Worm (Caenorhabditis elegans): Measurements from ENCODE around the gene fbxb-52.

fbxb-52 gene

DNA sequence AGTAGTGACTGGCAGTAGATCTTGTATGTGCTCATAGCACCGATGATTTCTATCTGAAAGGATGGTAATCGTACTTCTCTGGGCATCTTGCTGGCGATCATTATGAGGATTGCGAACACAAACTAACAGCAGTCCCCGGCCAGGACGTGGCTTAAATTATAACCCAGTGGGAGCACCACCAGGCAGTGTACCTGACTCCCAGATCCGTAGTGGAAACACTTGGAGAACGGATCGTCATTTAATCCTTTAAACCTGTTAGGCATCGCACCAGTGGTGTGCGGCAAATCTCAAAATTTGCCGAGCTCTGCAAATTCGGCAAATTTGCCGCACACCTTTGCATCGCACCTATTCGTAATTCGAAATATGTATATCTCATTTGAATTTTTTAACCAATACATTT is 17.2 kb upstream of the fbxb-52 start, which contains the start of gene K05F6.8:
TSS of gene K05F6.8 (minus strand) at position 101 of the 400 bp plus-strand sequence.
- TF ChIP-seq rcor-1 (GFP tag; IDR thresholded peaks at IDR 0.05), result no peak
- no peak for TF ChIP-seq lin-54 (GFP tag; optimal IDR thresholded peaks at IDR 0.05)
- no peak for TF ChIP-seq egl-44 (GFP tag; IDR thresholded peaks at IDR 0.05)
- no peak for TF ChIP-seq Y95B8A.8 (GFP tag; IDR thresholded peaks at IDR 0.05)
- TF ChIP-seq cebp-2 (GFP tag; IDR thresholded peaks at IDR 0.05), result no peak
- no peak for TF ChIP-seq ztf-3 (GFP tag; optimal IDR thresholded peaks at IDR 0.05)
- no peak for TF ChIP-seq ztf-18 (tag; optimal IDR thresholded peaks at IDR 0.05)
- no peak for TF ChIP-seq Y67H2A.10 (GFP tag; conservative IDR thresholded peaks at IDR 0.05)
- no peak for TF ChIP-seq madf-10 (tag; optimal IDR thresholded peaks at IDR 0.05)
- no peak for TF ChIP-seq hrde-1 (tag; optimal IDR thresholded peaks at IDR 0.05; ENCODE audit: borderline replicate concordance)
- TF ChIP-seq madf-8 (GFP tag; conservative IDR thresholded peaks at IDR 0.05), result no peak
- no peak for TF ChIP-seq let-607 (tag; optimal IDR thresholded peaks at IDR 0.05)
- no peak for TF ChIP-seq ccch-3 (GFP tag; optimal IDR thresholded peaks at IDR 0.05)
- no peak for TF ChIP-seq C17E4.6 (GFP tag; IDR thresholded peaks at IDR 0.05)
- no peak for TF ChIP-seq akir-1 (GFP tag; optimal IDR thresholded peaks at IDR 0.05)

DNA sequence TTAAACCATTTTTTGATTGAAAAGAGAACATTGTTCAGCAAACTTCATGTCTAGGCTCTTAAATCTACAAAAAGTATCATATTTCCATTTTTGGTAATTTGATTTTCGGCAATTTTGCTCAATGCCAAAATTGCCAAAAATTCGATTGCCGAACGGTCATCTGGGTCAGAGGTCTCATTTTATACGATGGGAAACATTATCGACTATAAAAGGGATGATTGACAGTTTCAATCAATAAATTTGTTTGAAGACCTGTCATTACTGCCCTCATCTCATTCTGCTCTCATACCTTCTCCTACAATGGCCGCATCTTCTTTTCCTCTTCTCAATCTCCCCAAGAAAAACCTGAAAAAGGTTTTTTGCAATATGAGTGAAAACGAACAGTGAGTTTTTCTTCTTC is 11.5 kb upstream of the fbxb-52 start, which contains the start of gene K05F6.14:
TSS of gene K05F6.14 (plus strand) at position 301 of the 400 bp plus-strand sequence.
- no peak for TF ChIP-seq madf-10 (tag; optimal IDR thresholded peaks at IDR 0.05)
- no peak for TF ChIP-seq lin-35 (GFP tag; optimal IDR thresholded peaks at IDR 0.05)
- TF ChIP-seq him-1 (tag; optimal IDR thresholded peaks at IDR 0.05), result no peak
- no peak for TF ChIP-seq hlh-26 (GFP tag; conservative IDR thresholded peaks at IDR 0.05)
- TF ChIP-seq Y95B8A.8 (GFP tag; IDR thresholded peaks at IDR 0.05), result no peak
- TF ChIP-seq efl-1 (GFP tag; optimal IDR thresholded peaks at IDR 0.05), result no peak
- TF ChIP-seq egl-18 (GFP tag; IDR thresholded peaks at IDR 0.05), result no peak
- no peak for TF ChIP-seq F37B4.10 (GFP tag; IDR thresholded peaks at IDR 0.05)
- no peak for TF ChIP-seq pbrm-1 (GFP tag; IDR thresholded peaks at IDR 0.05)
- no peak for TF ChIP-seq F10E7.11 (tag; optimal IDR thresholded peaks at IDR 0.05)
- no peak for TF ChIP-seq gei-17 (GFP tag; optimal IDR thresholded peaks at IDR 0.05)
- no peak for TF ChIP-seq somi-1 (GFP tag; optimal IDR thresholded peaks at IDR 0.05)
- TF ChIP-seq rcor-1 (GFP tag; IDR thresholded peaks at IDR 0.05), result no peak

DNA sequence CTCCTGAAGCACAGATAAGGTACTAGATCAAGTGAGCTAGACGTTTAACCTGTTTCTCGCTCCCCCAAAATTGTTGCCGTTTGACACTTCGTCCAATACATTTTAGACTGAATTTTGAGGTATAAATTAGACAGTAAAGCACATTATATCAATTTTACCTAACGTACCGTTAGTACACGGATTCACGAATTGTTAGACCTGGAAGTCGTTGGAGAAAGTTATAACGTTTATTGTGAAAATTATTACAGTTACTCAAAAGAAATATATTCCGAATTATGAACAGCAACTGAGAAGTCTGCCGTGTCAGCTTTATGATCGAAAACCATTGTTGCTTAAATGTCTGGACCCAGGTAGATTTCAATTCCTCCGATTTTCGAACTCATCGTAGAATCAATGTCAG is 10.4 kb upstream of the fbxb-52 start:
- no peak for TF ChIP-seq Y53G8AR.9 (GFP tag; conservative IDR thresholded peaks at IDR 0.05)
- TF ChIP-seq T26A5.8 (tag; optimal IDR thresholded peaks at IDR 0.05), result no peak
- TF ChIP-seq rpc-1 (optimal IDR thresholded peaks at IDR 0.05), result no peak
- TF ChIP-seq rpc-1 (tag; optimal IDR thresholded peaks at IDR 0.05), result no peak
- no peak for TF ChIP-seq sea-2 (GFP tag; IDR thresholded peaks at IDR 0.05)
- TF ChIP-seq F55B11.4 (tag; optimal IDR thresholded peaks at IDR 0.05; ENCODE audit: borderline replicate concordance, insufficient read depth), result no peak
- no peak for TF ChIP-seq atf-7 (tag; optimal IDR thresholded peaks at IDR 0.05)
- no peak for TF ChIP-seq F33H1.4 (GFP tag; IDR thresholded peaks at IDR 0.05)
- no peak for TF ChIP-seq K11D2.4 (GFP tag; IDR thresholded peaks at IDR 0.05)
- no peak for TF ChIP-seq chd-7 (tag; optimal IDR thresholded peaks at IDR 0.05)
- TF ChIP-seq egl-18 (GFP tag; IDR thresholded peaks at IDR 0.05), result no peak
- TF ChIP-seq ccch-3 (GFP tag; optimal IDR thresholded peaks at IDR 0.05), result no peak
- no peak for TF ChIP-seq ztf-25 (GFP tag; IDR thresholded peaks at IDR 0.05)
- TF ChIP-seq tbp1 (GFP tag; optimal IDR thresholded peaks at IDR 0.05), result no peak
- no peak for TF ChIP-seq mxl-1 (tag; optimal IDR thresholded peaks at IDR 0.05)
- TF ChIP-seq snpc-4 (GFP tag; optimal IDR thresholded peaks at IDR 0.05), result no peak
- TF ChIP-seq snpc-4 (tag; optimal IDR thresholded peaks at IDR 0.05), result no peak
- no peak for TF ChIP-seq snpc-1.3 (tag; optimal IDR thresholded peaks at IDR 0.05; ENCODE audit: insufficient read depth)
- no peak for TF ChIP-seq lin-35 (GFP tag; optimal IDR thresholded peaks at IDR 0.05)
- TF ChIP-seq tlf-1 (GFP tag; optimal IDR thresholded peaks at IDR 0.05), result no peak
- no peak for TF ChIP-seq sdz-38 (tag; optimal IDR thresholded peaks at IDR 0.05)
- TF ChIP-seq ceh-100 (GFP tag; IDR thresholded peaks at IDR 0.05), result no peak
